Worm (Caenorhabditis elegans) whole organism, young adult: ENCODE results near the gene srh-41.
A peak's percentile ranks its signal among the peaks of the same experiment; 100 is the strongest.

Experiments
- attf-5 ChIP-seq: fragments of 200-800 bp; sonication (Bioruptor generic); optimal IDR thresholded peaks from 2 replicates; lab custom pipeline; 2018; ENCODE audit warnings: mild to moderate bottlenecking, missing genetic modification characterization, missing compliant biosample characterization
- bed-1 ChIP-seq: fragments of 200-800 bp; sonication (Bioruptor generic); IDR thresholded peaks from 2 replicates; pipeline ENCODE4 v1.3.6; 2022; ENCODE audit warnings: missing genetic modification reagents, missing genetic modification characterization, missing compliant biosample characterization
- lin-35 ChIP-seq, 3 experiments: fragments of 150-350 bp in 2 of 3; sonication (generic microtip) in 1 of 3; optimal IDR thresholded peaks; 2 replicates each; lab custom pipeline; 2014 to 2018; ENCODE audit warnings: missing biosample characterization in 3 of 3, missing genetic modification characterization in 3 of 3, missing genetic modification reagents in 3 of 3
- lin-54 ChIP-seq: fragments of 200-800 bp; sonication (Bioruptor generic); optimal IDR thresholded peaks from 2 replicates; lab custom pipeline; 2018; ENCODE audit warnings: mild to moderate bottlenecking, missing genetic modification characterization, missing compliant biosample characterization
- lsl-1 ChIP-seq: fragments of 200-800 bp; sonication (Bioruptor generic); optimal IDR thresholded peaks from 2 replicates; lab custom pipeline; 2018; ENCODE audit warnings: mild to moderate bottlenecking, missing genetic modification characterization, moderate library complexity, missing compliant biosample characterization
- mcd-1 ChIP-seq: fragments of 200-800 bp; sonication (Bioruptor generic); IDR thresholded peaks from 2 replicates; pipeline ENCODE4 v1.3.6; 2022; ENCODE audit warnings: missing genetic modification reagents, missing genetic modification characterization, missing compliant biosample characterization
- nhr-27 ChIP-seq: fragments of 200-800 bp; sonication (Bioruptor generic); optimal IDR thresholded peaks from 2 replicates; lab custom pipeline; 2018; ENCODE audit warnings: mild to moderate bottlenecking, missing genetic modification characterization, moderate library complexity, missing compliant biosample characterization
- snpc-3.4 ChIP-seq: sonication (generic microtip); optimal IDR thresholded peaks from 2 replicates; lab custom pipeline; 2017; ENCODE audit warnings: missing genetic modification characterization, mild to moderate bottlenecking, missing compliant biosample characterization, antibody characterized with exemption, moderate library complexity, missing genotype, missing genetic modification reagents
- unc-62 ChIP-seq: fragments of 150-350 bp; optimal IDR thresholded peaks from 2 replicates; lab custom pipeline; 2014; ENCODE audit warnings: missing biosample characterization, missing genetic modification reagents, missing genetic modification characterization
- zfh-2 ChIP-seq: fragments of 200-800 bp; sonication (Bioruptor generic); conservative IDR thresholded peaks from 2 replicates; pipeline ENCODE4 v1.3.6; 2022; ENCODE audit warnings: missing genetic modification reagents, missing genetic modification characterization, missing compliant biosample characterization

DNA sequence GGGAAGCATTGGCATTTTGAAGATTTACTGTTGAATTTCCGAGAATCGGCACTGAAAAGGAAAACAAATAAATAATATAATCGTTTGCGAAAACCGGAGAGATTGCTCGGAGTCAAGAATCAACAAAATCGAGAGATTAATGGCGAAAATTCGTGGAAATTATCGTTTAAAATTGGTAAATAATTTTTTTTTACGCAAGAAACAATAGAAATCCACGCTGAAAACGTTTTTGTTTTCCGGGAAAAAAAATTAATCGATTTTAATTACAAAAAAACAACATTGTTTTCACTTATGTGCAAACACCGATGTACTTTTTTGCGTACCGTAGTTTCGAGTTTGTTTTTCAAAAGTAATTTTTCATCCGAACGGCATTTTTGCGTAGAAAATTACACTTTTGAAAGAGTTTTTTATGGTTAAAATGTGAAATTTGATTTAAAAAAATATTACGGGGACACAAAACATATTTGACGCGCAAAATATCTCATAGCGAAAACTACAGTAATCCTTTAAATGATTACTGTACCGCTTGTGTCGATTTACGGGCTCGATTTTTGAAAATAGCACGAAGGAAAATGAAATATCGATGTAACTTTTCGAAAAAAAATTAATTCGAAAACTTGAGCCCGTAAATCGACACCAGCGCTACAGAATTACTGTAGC is 23.7 kb upstream of the srh-41 start, which contains the start of gene ctl-3:
- TF ChIP-seq lin-54 (GFP tag; lab: Kevin White, UChicago): no peak
- TF ChIP-seq lsl-1 (GFP tag; lab: Kevin White, UChicago): peak; percentile 88
- no peak for TF ChIP-seq zfh-2 (GFP tag; lab: Robert Waterston, UW)
- no peak for TF ChIP-seq unc-62 (GFP tag; lab: Kevin White, UChicago)
- TF ChIP-seq attf-5 (GFP tag; lab: Kevin White, UChicago): no peak
- no peak for TF ChIP-seq mcd-1 (GFP tag; lab: Robert Waterston, UW)
- TF ChIP-seq bed-1: no peak
- no peak for TF ChIP-seq lin-35 (GFP tag; optimal IDR thresholded peaks at IDR 0.05; lab: Kevin White, UChicago)
- TF ChIP-seq nhr-27 (tag; lab: Kevin White, UChicago): no peak
- no peak for TF ChIP-seq snpc-3.4
